Fruit fly (Drosophila melanogaster) whole organism, embryonic: Measurements from ENCODE around the gene Trl.
A peak's percentile ranks its signal among the peaks of the same experiment; 100 is the strongest.

Experiments used
- Aef1 ChIP-seq: fragments of 200-800 bp; sonication (Bioruptor generic); IDR thresholded peaks from 3 replicates; pipeline ENCODE4 v1.3.6; 2022; ENCODE audit warnings: missing biosample characterization, missing genetic modification characterization
- Atf3 ChIP-seq: fragments of 200-800 bp; sonication (Bioruptor generic); optimal IDR thresholded peaks from 3 replicates; lab custom pipeline; 2016; ENCODE audit warnings: missing biosample characterization, missing genetic modification characterization
- Atf6 ChIP-seq: fragments of 200-800 bp; sonication (Bioruptor generic); IDR thresholded peaks from 2 replicates; pipeline ENCODE4 v1.3.6; 2022; ENCODE audit warnings: missing biosample characterization, missing genetic modification characterization
- CG11247 ChIP-seq: fragments of 200-800 bp; sonication (Bioruptor generic); IDR thresholded peaks from 2 replicates; pipeline ENCODE4 v1.3.6; 2022; ENCODE audit warnings: missing biosample characterization, missing genetic modification characterization
- CG11398 ChIP-seq: fragments of 200-800 bp; sonication (Bioruptor generic); optimal IDR thresholded peaks from 2 replicates; lab custom pipeline; 2016; ENCODE audit warnings: missing biosample characterization, missing genetic modification characterization
- CG14667 ChIP-seq: fragments of 200-800 bp; sonication (Bioruptor generic); IDR thresholded peaks from 2 replicates; pipeline ENCODE4 v1.3.6; 2022; ENCODE audit warnings: missing biosample characterization, missing genetic modification characterization
- CG1602 ChIP-seq: fragments of 200-800 bp; sonication (Bioruptor generic); optimal IDR thresholded peaks from 3 replicates; lab custom pipeline; 2016; ENCODE audit warnings: missing biosample characterization, missing genetic modification characterization
- CG17612 ChIP-seq: fragments of 200-800 bp; sonication (Bioruptor generic); IDR thresholded peaks from 2 replicates; pipeline ENCODE4 v1.3.6; 2022; ENCODE audit warnings: missing biosample characterization, missing genetic modification characterization
- CG17802 ChIP-seq: fragments of 200-800 bp; sonication (Bioruptor generic); optimal IDR thresholded peaks from 2 replicates; lab custom pipeline; 2018; ENCODE audit warnings: missing biosample characterization, mild to moderate bottlenecking, missing genetic modification characterization, moderate library complexity
- CG17912 ChIP-seq: fragments of 200-800 bp; sonication (Bioruptor generic); optimal IDR thresholded peaks from 2 replicates; lab custom pipeline; 2018; ENCODE audit warnings: missing biosample characterization, mild to moderate bottlenecking, missing genetic modification characterization
- CG31441 ChIP-seq: fragments of 200-800 bp; sonication (Bioruptor generic); IDR thresholded peaks from 2 replicates; pipeline ENCODE4 v1.3.6; 2022; ENCODE audit warnings: missing biosample characterization, missing genetic modification characterization
- CG32772 ChIP-seq: fragments of 200-800 bp; sonication (Bioruptor generic); IDR thresholded peaks from 2 replicates; pipeline ENCODE4 v1.3.6; 2022; ENCODE audit warnings: missing biosample characterization, missing genetic modification characterization
- CG3407 ChIP-seq: fragments of 200-800 bp; sonication (Bioruptor generic); optimal IDR thresholded peaks from 2 replicates; lab custom pipeline; 2018; ENCODE audit warnings: missing biosample characterization, mild to moderate bottlenecking, missing genetic modification characterization
- CG4360 ChIP-seq: fragments of 200-800 bp; sonication (Bioruptor generic); IDR thresholded peaks from 2 replicates; pipeline ENCODE4 v1.3.6; 2022; ENCODE audit warnings: missing biosample characterization, missing genetic modification characterization
- CG4404 ChIP-seq: fragments of 200-800 bp; sonication (Bioruptor generic); IDR thresholded peaks from 2 replicates; pipeline ENCODE4 v1.3.6; 2022; ENCODE audit warnings: missing biosample characterization, missing genetic modification characterization
- CG4617 ChIP-seq: fragments of 200-800 bp; sonication (Bioruptor generic); optimal IDR thresholded peaks from 3 replicates; lab custom pipeline; 2016; ENCODE audit warnings: missing biosample characterization, missing genetic modification characterization, borderline replicate concordance
- CG5180 ChIP-seq: fragments of 200-800 bp; sonication (Bioruptor generic); optimal IDR thresholded peaks from 3 replicates; lab custom pipeline; 2017; ENCODE audit warnings: missing biosample characterization, missing genetic modification characterization, mild to moderate bottlenecking, moderate library complexity, missing genetic modification reagents
- CG6854 ChIP-seq: fragments of 200-800 bp; sonication (Bioruptor generic); optimal IDR thresholded peaks from 3 replicates; lab custom pipeline; 2017; ENCODE audit warnings: missing biosample characterization, mild to moderate bottlenecking, missing genetic modification characterization
- CG9609 ChIP-seq: fragments of 200-800 bp; sonication (Bioruptor generic); optimal IDR thresholded peaks from 3 replicates; lab custom pipeline; 2016; ENCODE audit warnings: missing biosample characterization, missing genetic modification characterization
- Camta ChIP-seq: fragments of 200-800 bp; sonication (Bioruptor generic); optimal IDR thresholded peaks from 2 replicates; lab custom pipeline; 2016; ENCODE audit warnings: missing biosample characterization, missing genetic modification characterization
- D ChIP-seq, 2 experiments: fragments of 200-800 bp in 1 of 2; fragments of >200 bp in 1 of 2; sonication (Bioruptor generic) in 1 of 2; optimal IDR thresholded peaks; 2 replicates in 1 of 2; 3 replicates in 1 of 2; lab custom pipeline; 2017; ENCODE audit warnings: mild to moderate bottlenecking in 1 of 2, missing biosample characterization in 1 of 2, missing genetic modification characterization in 1 of 2, missing genetic modification reagents in 1 of 2
- Dll ChIP-seq: fragments of 200-800 bp; sonication (Bioruptor generic); IDR thresholded peaks from 4 replicates; pipeline ENCODE4 v1.3.6; 2022; ENCODE audit warnings: missing biosample characterization, missing genetic modification characterization; ENCODE audit not compliant: partially characterized antibody
- E2f1 ChIP-seq: fragments of 200-800 bp; sonication (Bioruptor generic); IDR thresholded peaks from 2 replicates; pipeline ENCODE4 v1.3.6; 2022; ENCODE audit warnings: missing biosample characterization, missing genetic modification characterization
- E2f2 ChIP-seq: fragments of 200-800 bp; sonication (Bioruptor generic); IDR thresholded peaks from 2 replicates; pipeline ENCODE4 v1.3.6; 2022; ENCODE audit warnings: missing biosample characterization, missing genetic modification characterization
- Eip74EF ChIP-seq, 2 experiments: fragments of 200-800 bp in 1 of 2; fragments of >200 bp in 1 of 2; sonication (Bioruptor generic) in 1 of 2; optimal IDR thresholded peaks; 2 replicates each; lab custom pipeline; 2017 to 2019; ENCODE audit warnings: missing biosample characterization in 2 of 2, missing genetic modification characterization in 2 of 2, mild to moderate bottlenecking in 1 of 2, moderate library complexity in 1 of 2
- Hr78 ChIP-seq, 2 experiments: fragments of 200-800 bp in 1 of 2; fragments of >200 bp in 1 of 2; sonication (Bioruptor generic) in 1 of 2; optimal IDR thresholded peaks; 2 replicates each; lab custom pipeline; 2017 to 2019; ENCODE audit warnings: missing biosample characterization in 2 of 2, missing genetic modification characterization in 2 of 2, mild to moderate bottlenecking in 1 of 2, moderate library complexity in 1 of 2
- Myb ChIP-seq: fragments of 200-800 bp; sonication (Bioruptor generic); optimal IDR thresholded peaks from 2 replicates; lab custom pipeline; 2016; ENCODE audit warnings: missing biosample characterization, missing genetic modification characterization
- NC2β ChIP-seq: fragments of 200-800 bp; sonication (Bioruptor generic); optimal IDR thresholded peaks from 2 replicates; lab custom pipeline; 2016; ENCODE audit warnings: missing biosample characterization, missing genetic modification characterization
- Rfx ChIP-seq: fragments of 200-800 bp; sonication (Bioruptor generic); IDR thresholded peaks from 2 replicates; pipeline ENCODE4 v1.3.6; 2022; ENCODE audit warnings: missing biosample characterization, missing genetic modification characterization
- Scr ChIP-seq: fragments of 200-800 bp; sonication (Bioruptor generic); IDR thresholded peaks from 2 replicates; pipeline ENCODE4 v1.3.6; 2022; ENCODE audit warnings: missing biosample characterization, missing genetic modification characterization; ENCODE audit not compliant: partially characterized antibody
- Xrp1 ChIP-seq: fragments of 200-800 bp; sonication (Bioruptor generic); IDR thresholded peaks from 2 replicates; pipeline ENCODE4 v1.3.6; 2022; ENCODE audit warnings: missing biosample characterization, missing genetic modification characterization
- al ChIP-seq: fragments of 200-800 bp; sonication (Bioruptor generic); IDR thresholded peaks from 2 replicates; pipeline ENCODE4 v1.3.6; 2022; ENCODE audit warnings: missing biosample characterization, missing genetic modification characterization
- bigmax ChIP-seq: fragments of 200-800 bp; sonication (Bioruptor generic); optimal IDR thresholded peaks from 2 replicates; lab custom pipeline; 2018; ENCODE audit warnings: missing biosample characterization, mild to moderate bottlenecking, missing genetic modification characterization
- chn ChIP-seq: fragments of 200-800 bp; sonication (Bioruptor generic); optimal IDR thresholded peaks from 2 replicates; lab custom pipeline; 2016; ENCODE audit warnings: missing biosample characterization, missing genetic modification characterization
- crp ChIP-seq, 2 experiments: fragments of 200-800 bp; sonication (Bioruptor generic); optimal IDR thresholded peaks; 2 replicates in 1 of 2; 3 replicates in 1 of 2; lab custom pipeline; 2017; ENCODE audit warnings: missing biosample characterization in 2 of 2, missing genetic modification characterization in 2 of 2, mild to moderate bottlenecking in 1 of 2, moderate library complexity in 1 of 2
- eve ChIP-seq, 2 experiments: fragments of >200 bp; optimal IDR thresholded peaks; 2 replicates each; lab custom pipeline; 2017; ENCODE audit warnings: missing biosample characterization in 2 of 2, missing genetic modification characterization in 2 of 2
- exex ChIP-seq: fragments of 200-800 bp; sonication (Bioruptor generic); optimal IDR thresholded peaks from 4 replicates; lab custom pipeline; 2018; ENCODE audit warnings: missing biosample characterization, mild to moderate bottlenecking, missing genetic modification characterization, moderate library complexity
- h ChIP-seq: fragments of >200 bp; optimal IDR thresholded peaks from 2 replicates; lab custom pipeline; 2017
- hkb ChIP-seq, 2 experiments: fragments of 200-800 bp in 1 of 2; fragments of >200 bp in 1 of 2; sonication (Bioruptor generic) in 1 of 2; IDR thresholded peaks in 1 of 2; optimal IDR thresholded peaks in 1 of 2; 2 replicates each; pipeline versions ENCODE4 v1.3.6 to Lab custom; 2017 to 2022; ENCODE audit warnings: missing biosample characterization in 1 of 2, missing genetic modification characterization in 1 of 2
- ken ChIP-seq: fragments of 200-800 bp; sonication (Bioruptor generic); IDR thresholded peaks from 3 replicates; pipeline ENCODE4 v1.3.6; 2022; ENCODE audit warnings: missing biosample characterization, missing genetic modification characterization
- org-1 ChIP-seq: fragments of 200-800 bp; sonication (Bioruptor generic); optimal IDR thresholded peaks from 2 replicates; lab custom pipeline; 2017; ENCODE audit warnings: missing biosample characterization, missing genetic modification characterization
- scrt ChIP-seq: fragments of 200-800 bp; sonication (Bioruptor generic); optimal IDR thresholded peaks from 2 replicates; lab custom pipeline; 2018; ENCODE audit warnings: missing biosample characterization, mild to moderate bottlenecking, missing genetic modification characterization, moderate library complexity
- seq ChIP-seq: fragments of 200-800 bp; sonication (Bioruptor generic); IDR thresholded peaks from 2 replicates; pipeline ENCODE4 v1.3.6; 2022; ENCODE audit warnings: missing biosample characterization, missing genetic modification characterization
- tll ChIP-seq, 2 experiments: fragments of 200-800 bp in 1 of 2; fragments of >200 bp in 1 of 2; sonication (Bioruptor generic) in 1 of 2; optimal IDR thresholded peaks; 2 replicates each; lab custom pipeline; 2017 to 2019; ENCODE audit warnings: missing biosample characterization in 2 of 2, missing genetic modification characterization in 2 of 2, mild to moderate bottlenecking in 1 of 2, moderate library complexity in 1 of 2
- trem ChIP-seq: fragments of 200-800 bp; optimal IDR thresholded peaks from 3 replicates; lab custom pipeline; 2019; ENCODE audit warnings: missing biosample characterization, mild to moderate bottlenecking, missing genetic modification characterization, moderate library complexity
- vvl ChIP-seq: fragments of 200-800 bp; sonication (Bioruptor generic); IDR thresholded peaks from 2 replicates; pipeline ENCODE4 v1.3.6; 2022; ENCODE audit warnings: missing biosample characterization, missing genetic modification characterization
- zf30C ChIP-seq: fragments of 200-800 bp; sonication (Bioruptor generic); optimal IDR thresholded peaks from 3 replicates; lab custom pipeline; 2018; ENCODE audit warnings: missing biosample characterization, mild to moderate bottlenecking, missing genetic modification characterization

The Trl gene

dm6 chr3L:14757464-14758384 is 3.1 kb downstream of the Trl start, which contains the start of gene CG42507 (continued):
- TF ChIP-seq CG17802 (tag; lab: Kevin White, UChicago) (no peak), E2f2 (GFP tag; lab: Robert Waterston, UW) (no peak), Atf3 (GFP tag; lab: Kevin White, UChicago) (no peak), h (no peak), Xrp1 (GFP tag; lab: Robert Waterston, UW) (peak; percentile 66; the same call in 1 of the 2 replicates), vvl (GFP tag; lab: Robert Waterston, UW) (peak; percentile 68), crp (GFP tag; optimal IDR thresholded peaks at IDR 0.05; lab: Kevin White, UChicago) (peak in 1 of 2 experiments; percentile 12), Dll (GFP tag; lab: Robert Waterston, UW) (0 out of 4 replicates have a peak, but pooled peaks have one; percentile 26), trem (tag; lab: Kevin White, UChicago) (peak; percentile 28), E2f1 (no peak), Scr (GFP tag; lab: Robert Waterston, UW) (peak; percentile 45), CG11247 (GFP tag; lab: Robert Waterston, UW) (0 out of 2 replicates have a peak, but pooled peaks have one; percentile 25), CG6854 (GFP tag; lab: Kevin White, UChicago) (no peak), chn (GFP tag; lab: Kevin White, UChicago) (peak; percentile 21), al (GFP tag; lab: Robert Waterston, UW) (no peak), CG1602 (GFP tag; lab: Kevin White, UChicago) (no peak), Rfx (peak; percentile 64), bigmax (GFP tag; lab: Kevin White, UChicago) (peak; percentile 64), CG5180 (peak; percentile 6), CG9609 (GFP tag; lab: Kevin White, UChicago) (no peak), tll (GFP tag; optimal IDR thresholded peaks at IDR 0.05; lab: Kevin White, UChicago) (peak in 1 of 2 experiments; percentile 82), org-1 (GFP tag; lab: Kevin White, UChicago) (no peak), exex (tag; lab: Kevin White, UChicago) (peak; percentile 43), Myb (no peak), Aef1 (GFP tag; lab: Robert Waterston, UW) (no peak), CG17612 (GFP tag; lab: Robert Waterston, UW) (no peak), CG17912 (GFP tag; lab: Kevin White, UChicago) (peak; percentile 61), seq (GFP tag; lab: Robert Waterston, UW) (peak; percentile 51; the same call in 1 of the 2 replicates), Hr78 (GFP tag; optimal IDR thresholded peaks at IDR 0.05; lab: Kevin White, UChicago) (peak in 1 of 2 experiments; percentile 40), scrt (GFP tag; lab: Kevin White, UChicago) (peak; percentile 61), Camta (GFP tag; lab: Kevin White, UChicago) (no peak), D (optimal IDR thresholded peaks at IDR 0.05; lab: Kevin White, UChicago) (no peak), D (GFP tag; optimal IDR thresholded peaks at IDR 0.05; lab: Kevin White, UChicago) (no peak), CG31441 (GFP tag; lab: Robert Waterston, UW) (no peak; the same call in none of the 2 replicates), zf30C (GFP tag; lab: Kevin White, UChicago) (peak; percentile 41), CG4360 (GFP tag; lab: Robert Waterston, UW) (no peak; the same call in 1 of the 2 replicates), CG4617 (GFP tag; lab: Kevin White, UChicago) (no peak), ken (peak; percentile 18; the same call in 1 of the 3 replicates), CG32772 (GFP tag; lab: Robert Waterston, UW) (no peak), CG14667 (GFP tag; lab: Robert Waterston, UW) (no peak), Atf6 (GFP tag; lab: Robert Waterston, UW) (peak; percentile 59), eve (GFP tag; optimal IDR thresholded peaks at IDR 0.05; lab: Kevin White, UChicago) (no peak), CG11398 (GFP tag; lab: Kevin White, UChicago) (peak; percentile 14), CG3407 (GFP tag; lab: Kevin White, UChicago) (no peak), NC2β (GFP tag; lab: Kevin White, UChicago) (no peak), Eip74EF (GFP tag; optimal IDR thresholded peaks at IDR 0.05; lab: Kevin White, UChicago) (peak in 1 of 2 experiments; percentile 35), hkb (optimal IDR thresholded peaks at IDR 0.05; lab: Kevin White, UChicago) (no peak), hkb (GFP tag; IDR thresholded peaks at IDR 0.05; lab: Robert Waterston, UW) (peak; percentile 32; the same call in 1 of the 2 replicates), CG4404 (GFP tag; lab: Robert Waterston, UW) (no peak)
